Worm (Caenorhabditis elegans) whole organism, L3 larva: ENCODE measurements around the gene F41F3.1.

ENCODE experiments used
- R02D3.7 ChIP-seq: fragments of 150-350 bp; optimal IDR thresholded peaks from 2 replicates; lab custom pipeline; 2014; ENCODE audit warnings: missing biosample characterization, missing genetic modification characterization
- ZK546.5 ChIP-seq: sonication (generic microtip); optimal IDR thresholded peaks from 2 replicates; lab custom pipeline; 2017; ENCODE audit warnings: missing biosample characterization, missing genetic modification characterization
- aly-2 ChIP-seq: fragments of 150-350 bp; optimal IDR thresholded peaks from 2 replicates; lab custom pipeline; 2014; ENCODE audit warnings: missing biosample characterization, missing genetic modification characterization
- ama-1 ChIP-seq: fragments of 150-350 bp; optimal IDR thresholded peaks from 2 replicates; lab custom pipeline; 2018
- ceh-16 ChIP-seq: sonication (generic microtip); optimal IDR thresholded peaks from 2 replicates; lab custom pipeline; 2017; ENCODE audit warnings: missing biosample characterization, missing genetic modification characterization
- ceh-28 ChIP-seq: fragments of 150-350 bp; optimal IDR thresholded peaks from 2 replicates; lab custom pipeline; 2014; ENCODE audit warnings: missing biosample characterization, missing genetic modification reagents, missing genetic modification characterization
- ceh-82 ChIP-seq: fragments of 150-350 bp; optimal IDR thresholded peaks from 2 replicates; lab custom pipeline; 2014; ENCODE audit warnings: missing biosample characterization, missing genetic modification characterization
- ceh-9 ChIP-seq: sonication (generic microtip); optimal IDR thresholded peaks from 2 replicates; lab custom pipeline; 2018; ENCODE audit warnings: missing biosample characterization, missing genetic modification characterization
- egl-27 ChIP-seq: sonication (generic microtip); optimal IDR thresholded peaks from 4 replicates; lab custom pipeline; 2017; ENCODE audit warnings: missing biosample characterization, missing genetic modification reagents, missing genetic modification characterization
- elt-1 ChIP-seq: fragments of 150-350 bp; optimal IDR thresholded peaks from 2 replicates; lab custom pipeline; 2014; ENCODE audit warnings: missing biosample characterization, missing genetic modification characterization
- elt-3 ChIP-seq, 3 experiments: fragments of 150-350 bp in 1 of 3; sonication (generic microtip) in 2 of 3; optimal IDR thresholded peaks; 2 replicates in 2 of 3; 4 replicates in 1 of 3; lab custom pipeline; 2014 to 2017; ENCODE audit warnings: missing biosample characterization in 3 of 3, missing genetic modification characterization in 3 of 3
- eor-1 ChIP-seq, 2 experiments: fragments of 150-350 bp; optimal IDR thresholded peaks; 2 replicates each; lab custom pipeline; 2014 to 2018; ENCODE audit warnings: missing biosample characterization in 2 of 2, missing genetic modification characterization in 2 of 2
- fkh-10 ChIP-seq: sonication (generic microtip); optimal IDR thresholded peaks from 2 replicates; lab custom pipeline; 2017; ENCODE audit warnings: missing biosample characterization, missing genetic modification reagents, missing genetic modification characterization
- fos-1 ChIP-seq: fragments of 150-350 bp; optimal IDR thresholded peaks from 2 replicates; lab custom pipeline; 2014; ENCODE audit warnings: missing biosample characterization, missing genetic modification characterization
- hmg-11 ChIP-seq: sonication (generic microtip); optimal IDR thresholded peaks from 2 replicates; lab custom pipeline; 2016; ENCODE audit warnings: missing genetic modification characterization, missing compliant biosample characterization
- lin-15B ChIP-seq: fragments of 150-350 bp; optimal IDR thresholded peaks from 2 replicates; lab custom pipeline; 2014; ENCODE audit warnings: missing biosample characterization, missing genetic modification characterization
- lin-39 ChIP-seq: fragments of 150-350 bp; optimal IDR thresholded peaks from 2 replicates; lab custom pipeline; 2018; ENCODE audit warnings: missing biosample characterization, missing genetic modification reagents, missing genetic modification characterization
- lsy-12 ChIP-seq: sonication (generic microtip); optimal IDR thresholded peaks from 2 replicates; lab custom pipeline; 2016; ENCODE audit warnings: mild to moderate bottlenecking, missing genetic modification characterization, missing compliant biosample characterization
- nfya-1 ChIP-seq: sonication (generic microtip); optimal IDR thresholded peaks from 2 replicates; lab custom pipeline; 2017; ENCODE audit warnings: missing genetic modification characterization, mild to moderate bottlenecking, missing compliant biosample characterization, antibody characterized with exemption, moderate library complexity; ENCODE audit not compliant: insufficient read depth
- nhr-11 ChIP-seq: fragments of 150-350 bp; optimal IDR thresholded peaks from 2 replicates; lab custom pipeline; 2014; ENCODE audit warnings: missing biosample characterization, missing genetic modification characterization
- nhr-237 ChIP-seq: fragments of 150-350 bp; optimal IDR thresholded peaks from 2 replicates; lab custom pipeline; 2014; ENCODE audit warnings: missing biosample characterization, missing genetic modification characterization
- nhr-25 ChIP-seq: sonication (generic microtip); optimal IDR thresholded peaks from 2 replicates; lab custom pipeline; 2017; ENCODE audit warnings: missing biosample characterization, missing genetic modification characterization
- nhr-28 ChIP-seq: fragments of 150-350 bp; optimal IDR thresholded peaks from 2 replicates; lab custom pipeline; 2014; ENCODE audit warnings: missing biosample characterization, missing genetic modification characterization
- nhr-43 ChIP-seq: sonication (generic microtip); optimal IDR thresholded peaks from 2 replicates; lab custom pipeline; 2016; ENCODE audit warnings: mild to moderate bottlenecking, missing genetic modification characterization, missing compliant biosample characterization; ENCODE audit not compliant: poor library complexity, severe bottlenecking
- nhr-67 ChIP-seq: fragments of 150-350 bp; optimal IDR thresholded peaks from 2 replicates; lab custom pipeline; 2014; ENCODE audit warnings: missing biosample characterization, missing genetic modification characterization
- nhr-77 ChIP-seq: fragments of 150-350 bp; optimal IDR thresholded peaks from 2 replicates; lab custom pipeline; 2014; ENCODE audit warnings: missing biosample characterization, missing genetic modification characterization
- pha-4 ChIP-seq: fragments of 150-350 bp; optimal IDR thresholded peaks from 2 replicates; lab custom pipeline; 2014; ENCODE audit warnings: missing biosample characterization, missing genetic modification reagents, missing genetic modification characterization
- pqm-1 ChIP-seq: fragments of 150-350 bp; optimal IDR thresholded peaks from 2 replicates; lab custom pipeline; 2017; ENCODE audit warnings: missing biosample characterization, missing genetic modification characterization, inconsistent platforms
- sea-2 ChIP-seq: fragments of 150-350 bp; sonication (generic microtip); optimal IDR thresholded peaks from 4 replicates; lab custom pipeline; 2014; ENCODE audit warnings: missing biosample characterization, missing genetic modification reagents, missing genetic modification characterization
- skn-1 ChIP-seq: fragments of 150-350 bp; optimal IDR thresholded peaks from 2 replicates; lab custom pipeline; 2014; ENCODE audit warnings: missing biosample characterization, missing genetic modification characterization
- snpc-4 ChIP-seq: fragments of 150-350 bp; optimal IDR thresholded peaks from 2 replicates; lab custom pipeline; 2014; ENCODE audit warnings: missing biosample characterization, missing genetic modification characterization
- tbx-2 ChIP-seq: sonication (generic microtip); optimal IDR thresholded peaks from 2 replicates; lab custom pipeline; 2016; ENCODE audit warnings: mild to moderate bottlenecking, missing genetic modification characterization, missing compliant biosample characterization
- unc-39 ChIP-seq: sonication (generic microtip); optimal IDR thresholded peaks from 4 replicates; lab custom pipeline; 2017; ENCODE audit warnings: missing biosample characterization, missing genetic modification characterization
- zag-1 ChIP-seq: fragments of 150-350 bp; optimal IDR thresholded peaks from 2 replicates; lab custom pipeline; 2014; ENCODE audit warnings: missing biosample characterization, missing genetic modification characterization
- ztf-11 ChIP-seq: fragments of 150-350 bp; optimal IDR thresholded peaks from 2 replicates; lab custom pipeline; 2014; ENCODE audit warnings: missing biosample characterization, missing genetic modification characterization
- ztf-4 ChIP-seq: fragments of 150-350 bp; optimal IDR thresholded peaks from 2 replicates; lab custom pipeline; 2014; ENCODE audit warnings: missing biosample characterization, missing genetic modification characterization

F41F3.1 gene

DNA sequence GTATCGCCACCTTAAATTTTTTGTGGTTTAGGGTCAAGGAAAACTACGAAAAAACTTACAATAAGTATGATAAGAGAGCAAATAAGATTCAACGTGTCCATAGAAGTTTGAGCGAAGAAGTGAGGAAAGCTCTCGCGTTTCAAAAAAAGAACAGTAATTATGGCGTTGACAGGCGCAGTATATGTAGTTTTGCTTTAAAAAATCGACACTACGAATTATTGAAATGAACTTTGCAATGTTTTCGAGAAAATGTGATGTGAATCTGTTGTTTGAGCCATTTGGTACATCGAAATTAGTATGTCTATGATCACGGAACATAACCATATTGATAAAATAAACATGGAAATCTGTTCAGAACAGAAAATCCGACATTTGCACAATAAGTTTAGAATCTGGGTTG, 8.0 kb downstream of the F41F3.1 start, which contains the start of gene srx-74:
TSS of gene srx-74 (minus strand) at position 101 of the 400 bp plus-strand sequence.
- TF ChIP-seq lin-15B (tag; lab: Kevin White, UChicago) (no peak), pha-4 (tag; lab: Kevin White, UChicago) (no peak), ceh-16 (no peak), lin-39 (tag; lab: Kevin White, UChicago) (no peak), nhr-43 (no peak), nhr-28 (tag; lab: Kevin White, UChicago) (no peak), ceh-28 (tag; lab: Kevin White, UChicago) (no peak), nhr-67 (no peak), elt-1 (tag; lab: Kevin White, UChicago) (no peak), fkh-10 (no peak), ceh-9 (tag; lab: Kevin White, UChicago) (no peak), nhr-25 (tag; lab: Kevin White, UChicago) (no peak), snpc-4 (no peak), zag-1 (tag; lab: Kevin White, UChicago) (no peak), ZK546.5 (no peak), ama-1 (lab: Kevin White, UChicago) (no peak), pqm-1 (tag; lab: Kevin White, UChicago) (no peak), nhr-237 (tag; lab: Kevin White, UChicago) (no peak)

DNA sequence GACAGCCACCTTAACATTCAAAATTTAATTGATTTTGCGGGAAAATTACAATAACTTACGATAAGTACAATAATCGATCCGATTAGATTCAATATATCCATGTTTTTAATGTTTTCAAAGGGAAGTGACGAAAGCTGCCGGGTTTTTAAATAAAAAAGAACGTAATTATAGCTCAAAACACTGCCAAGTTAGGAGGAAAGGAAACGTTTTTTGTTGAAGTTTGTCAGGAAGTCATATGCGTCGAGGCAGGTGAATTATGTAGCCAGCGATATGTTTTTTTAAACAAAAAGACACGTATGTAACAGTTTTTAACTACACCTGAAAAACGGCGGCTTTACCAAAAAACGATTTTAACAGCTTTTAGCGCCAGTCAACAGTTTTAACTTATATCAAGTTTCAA, 11.3 kb downstream of the F41F3.1 start, which contains the start of gene srx-73:
TSS of gene srx-73 (minus strand) at position 101 of the 400 bp plus-strand sequence.
- TF ChIP-seq egl-27 (tag; lab: Kevin White, UChicago) (no peak), nhr-11 (no peak), lsy-12 (tag; lab: Kevin White, UChicago) (no peak), nhr-77 (tag; lab: Kevin White, UChicago) (no peak), nhr-25 (tag; lab: Kevin White, UChicago) (no peak), zag-1 (tag; lab: Kevin White, UChicago) (no peak), ceh-82 (no peak), aly-2 (tag; lab: Kevin White, UChicago) (no peak), hmg-11 (no peak), pqm-1 (tag; lab: Kevin White, UChicago) (no peak), nfya-1 (tag; lab: Kevin White, UChicago) (no peak), eor-1 (tag; optimal IDR thresholded peaks at IDR 0.05; lab: Kevin White, UChicago) (no peak), unc-39 (tag; lab: Kevin White, UChicago) (no peak), ceh-16 (no peak), lin-15B (tag; lab: Kevin White, UChicago) (no peak), ZK546.5 (no peak), fos-1 (tag; lab: Kevin White, UChicago) (no peak), elt-1 (tag; lab: Kevin White, UChicago) (no peak), ama-1 (lab: Kevin White, UChicago) (no peak)
- TF ChIP-seq, all 47 proteins: peak for 0

DNA sequence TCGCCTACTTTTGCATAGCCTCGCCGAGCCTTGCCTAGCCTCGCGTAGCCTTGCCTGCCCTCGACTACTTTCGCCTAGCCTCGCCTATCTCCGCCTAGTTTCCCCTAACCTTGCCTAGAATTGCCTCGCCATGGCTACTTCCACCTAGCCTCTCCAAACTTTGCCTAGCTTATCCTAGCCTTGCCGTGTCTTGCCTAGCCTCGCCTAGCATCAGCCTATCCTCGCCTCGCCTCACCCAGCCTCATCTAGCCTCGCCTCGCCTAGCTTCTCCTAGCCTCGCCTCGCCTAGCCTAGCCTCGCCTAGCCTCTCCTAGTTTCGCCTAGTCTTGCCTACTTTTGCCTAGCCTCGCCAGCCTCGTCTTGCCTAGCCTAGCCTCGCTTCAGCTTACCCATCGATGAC, 12.7 kb downstream of the F41F3.1 start:
- no peak for TF ChIP-seq eor-1 (tag; optimal IDR thresholded peaks at IDR 0.05; lab: Kevin White, UChicago)
- TF ChIP-seq tbx-2 (tag; lab: Kevin White, UChicago): no peak
- TF ChIP-seq nfya-1 (tag; lab: Kevin White, UChicago): no peak
- no peak for TF ChIP-seq pha-4 (tag; lab: Kevin White, UChicago)
- TF ChIP-seq ZK546.5: no peak
- TF ChIP-seq ztf-4 (tag; lab: Kevin White, UChicago): no peak
- no peak for TF ChIP-seq ceh-16
- TF ChIP-seq sea-2 (GFP tag; lab: Kevin White, UChicago): no peak
- no peak for TF ChIP-seq nhr-28 (tag; lab: Kevin White, UChicago)
- no peak for TF ChIP-seq R02D3.7
- no peak for TF ChIP-seq ztf-11 (tag; lab: Kevin White, UChicago)
- TF ChIP-seq aly-2 (tag; lab: Kevin White, UChicago): no peak
- TF ChIP-seq skn-1 (tag; lab: Kevin White, UChicago): no peak
- TF ChIP-seq, all 47 proteins: peak for 0

DNA sequence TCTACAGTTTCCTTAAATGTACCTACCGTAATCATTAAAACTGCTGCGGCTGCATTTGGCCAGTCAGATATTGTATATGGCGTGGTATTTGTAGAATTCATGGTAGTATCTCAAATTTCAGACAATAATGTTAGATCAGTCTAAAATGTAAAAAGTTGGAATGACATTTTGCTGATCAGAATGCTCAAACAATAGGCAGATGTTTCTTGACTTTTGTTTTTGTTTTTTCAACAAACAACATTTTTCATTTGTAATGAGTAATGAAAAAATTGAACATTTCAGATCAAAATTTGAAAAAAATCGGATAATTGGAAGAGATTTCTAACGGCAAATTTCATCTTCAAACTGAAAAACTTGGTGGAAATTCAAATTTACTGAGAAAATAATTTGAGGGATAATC, 14.3 kb downstream of the F41F3.1 start, which contains the start of gene srx-77:
TSS of gene srx-77 (minus strand) at position 101 of the 400 bp plus-strand sequence.
- TF ChIP-seq elt-1 (tag; lab: Kevin White, UChicago) (no peak), elt-3 (tag; optimal IDR thresholded peaks at IDR 0.05; lab: Kevin White, UChicago) (no peak), sea-2 (GFP tag; lab: Kevin White, UChicago) (no peak)
